Fruit fly (Drosophila melanogaster) whole organism, embryonic: ENCODE results near the gene CG10508.

Experiments
- Ada2b ChIP-seq: fragments of 200-800 bp; sonication (Bioruptor generic); IDR thresholded peaks from 2 replicates; pipeline ENCODE4 v1.3.6; 2022; ENCODE audit warnings: missing biosample characterization, missing genetic modification characterization
- Bteb2 ChIP-seq: fragments of 200-800 bp; sonication (Bioruptor generic); optimal IDR thresholded peaks from 2 replicates; lab custom pipeline; 2016; ENCODE audit warnings: missing biosample characterization, missing genetic modification characterization
- C15 ChIP-seq: fragments of 200-800 bp; sonication (Bioruptor generic); IDR thresholded peaks from 3 replicates; pipeline ENCODE4 v1.3.6; 2022; ENCODE audit warnings: missing biosample characterization, missing genetic modification characterization
- CG10462 ChIP-seq: fragments of 200-800 bp; sonication (Bioruptor generic); optimal IDR thresholded peaks from 2 replicates; lab custom pipeline; 2016; ENCODE audit warnings: missing biosample characterization, missing genetic modification characterization
- CG10543 ChIP-seq: fragments of 200-800 bp; sonication (Bioruptor generic); optimal IDR thresholded peaks from 3 replicates; lab custom pipeline; 2017; ENCODE audit warnings: missing biosample characterization, mild to moderate bottlenecking, missing genetic modification characterization, moderate library complexity
- CG11085 ChIP-seq: fragments of 200-800 bp; sonication (Bioruptor generic); IDR thresholded peaks from 2 replicates; pipeline ENCODE4 v1.3.6; 2022; ENCODE audit warnings: missing biosample characterization, missing genetic modification characterization
- CG11093 ChIP-seq: fragments of 200-800 bp; sonication (Bioruptor generic); IDR thresholded peaks from 3 replicates; pipeline ENCODE4 v1.3.6; 2022; ENCODE audit warnings: missing biosample characterization, missing genetic modification characterization
- CG13296 ChIP-seq: fragments of 200-800 bp; sonication (Bioruptor generic); optimal IDR thresholded peaks from 3 replicates; lab custom pipeline; 2018; ENCODE audit warnings: missing biosample characterization, mild to moderate bottlenecking, missing genetic modification characterization
- CG1602 ChIP-seq: fragments of 200-800 bp; sonication (Bioruptor generic); optimal IDR thresholded peaks from 3 replicates; lab custom pipeline; 2016; ENCODE audit warnings: missing biosample characterization, missing genetic modification characterization
- CG1603 ChIP-seq: fragments of 200-800 bp; sonication (Bioruptor generic); optimal IDR thresholded peaks from 2 replicates; lab custom pipeline; 2019; ENCODE audit warnings: missing biosample characterization, mild to moderate bottlenecking, missing genetic modification characterization, moderate library complexity
- CG2129 ChIP-seq: fragments of 200-800 bp; sonication (Bioruptor generic); IDR thresholded peaks from 2 replicates; pipeline ENCODE4 v1.3.6; 2022; ENCODE audit warnings: missing biosample characterization, missing genetic modification characterization; ENCODE audit not compliant: partially characterized antibody
- CG34224 ChIP-seq: fragments of 200-800 bp; sonication (Bioruptor generic); IDR thresholded peaks from 3 replicates; pipeline ENCODE4 v1.3.6; 2022; ENCODE audit warnings: missing biosample characterization, missing genetic modification characterization; ENCODE audit not compliant: partially characterized antibody
- CG34376 ChIP-seq: fragments of 200-800 bp; sonication (Bioruptor generic); optimal IDR thresholded peaks from 2 replicates; lab custom pipeline; 2018; ENCODE audit warnings: missing biosample characterization, mild to moderate bottlenecking, missing genetic modification characterization
- CG3847 ChIP-seq: fragments of 200-800 bp; sonication (Bioruptor generic); IDR thresholded peaks from 2 replicates; pipeline ENCODE4 v1.3.6; 2022; ENCODE audit warnings: missing biosample characterization, missing genetic modification characterization
- CG7271 ChIP-seq: fragments of 200-800 bp; sonication (Bioruptor generic); optimal IDR thresholded peaks from 2 replicates; lab custom pipeline; 2018; ENCODE audit warnings: missing biosample characterization, mild to moderate bottlenecking, missing genetic modification characterization, moderate library complexity
- CG7357 ChIP-seq: fragments of 200-800 bp; sonication (Bioruptor generic); IDR thresholded peaks from 3 replicates; pipeline ENCODE4 v1.3.6; 2022; ENCODE audit warnings: missing biosample characterization, missing genetic modification characterization
- CG7839 ChIP-seq: fragments of 200-800 bp; sonication (Bioruptor generic); optimal IDR thresholded peaks from 3 replicates; lab custom pipeline; 2018; ENCODE audit warnings: missing biosample characterization, mild to moderate bottlenecking, missing genetic modification characterization, moderate library complexity
- CG7928 ChIP-seq: fragments of 200-800 bp; sonication (Bioruptor generic); optimal IDR thresholded peaks from 2 replicates; lab custom pipeline; 2017; ENCODE audit warnings: missing biosample characterization, mild to moderate bottlenecking, missing genetic modification characterization
- CG8359 ChIP-seq: fragments of 200-800 bp; sonication (Bioruptor generic); optimal IDR thresholded peaks from 2 replicates; lab custom pipeline; 2017; ENCODE audit warnings: missing biosample characterization, mild to moderate bottlenecking, missing genetic modification characterization, borderline replicate concordance
- CG8924 ChIP-seq: fragments of 200-800 bp; optimal IDR thresholded peaks from 3 replicates; lab custom pipeline; 2019; ENCODE audit warnings: missing biosample characterization, mild to moderate bottlenecking, missing genetic modification characterization, moderate library complexity
- CG9817 ChIP-seq: fragments of 200-800 bp; sonication (Bioruptor generic); optimal IDR thresholded peaks from 2 replicates; lab custom pipeline; 2018; ENCODE audit warnings: missing biosample characterization, mild to moderate bottlenecking, missing genetic modification characterization, moderate library complexity
- Dad ChIP-seq: fragments of 200-800 bp; sonication (Bioruptor generic); optimal IDR thresholded peaks from 3 replicates; lab custom pipeline; 2016; ENCODE audit warnings: missing biosample characterization, missing genetic modification characterization
- Drgx ChIP-seq: fragments of 200-800 bp; sonication (Bioruptor generic); IDR thresholded peaks from 2 replicates; pipeline ENCODE4 v1.3.6; 2022; ENCODE audit warnings: missing biosample characterization, missing genetic modification characterization
- Hmr ChIP-seq: fragments of 200-800 bp; sonication (Bioruptor generic); optimal IDR thresholded peaks from 3 replicates; lab custom pipeline; 2017; ENCODE audit warnings: mild to moderate bottlenecking, missing biosample characterization, missing genetic modification reagents, missing genetic modification characterization
- MESR4 ChIP-seq: fragments of 200-800 bp; sonication (Bioruptor generic); optimal IDR thresholded peaks from 2 replicates; lab custom pipeline; 2018; ENCODE audit warnings: missing biosample characterization, mild to moderate bottlenecking, missing genetic modification characterization, moderate library complexity
- MTF-1 ChIP-seq: fragments of 200-800 bp; sonication (Bioruptor generic); optimal IDR thresholded peaks from 2 replicates; lab custom pipeline; 2018; ENCODE audit warnings: missing biosample characterization, mild to moderate bottlenecking, missing genetic modification characterization, borderline replicate concordance
- Mes4 ChIP-seq: fragments of 200-800 bp; sonication (Bioruptor generic); optimal IDR thresholded peaks from 2 replicates; lab custom pipeline; 2016; ENCODE audit warnings: missing biosample characterization, missing genetic modification characterization
- NFAT ChIP-seq: fragments of 200-800 bp; sonication (Bioruptor generic); IDR thresholded peaks from 2 replicates; pipeline ENCODE4 v1.3.6; 2022; ENCODE audit warnings: missing biosample characterization, missing genetic modification characterization
- Rfx ChIP-seq: fragments of 200-800 bp; sonication (Bioruptor generic); IDR thresholded peaks from 2 replicates; pipeline ENCODE4 v1.3.6; 2022; ENCODE audit warnings: missing biosample characterization, missing genetic modification characterization
- Six4 ChIP-seq: fragments of 200-800 bp; sonication (Bioruptor generic); optimal IDR thresholded peaks from 2 replicates; lab custom pipeline; 2016; ENCODE audit warnings: missing biosample characterization, missing genetic modification characterization
- Tbp ChIP-seq: fragments of >200 bp; optimal IDR thresholded peaks from 2 replicates; lab custom pipeline; 2018; ENCODE audit warnings: missing biosample characterization, missing genetic modification characterization
- Xrp1 ChIP-seq: fragments of 200-800 bp; sonication (Bioruptor generic); IDR thresholded peaks from 2 replicates; pipeline ENCODE4 v1.3.6; 2022; ENCODE audit warnings: missing biosample characterization, missing genetic modification characterization
- az2 ChIP-seq: fragments of 200-800 bp; sonication (Bioruptor generic); optimal IDR thresholded peaks from 3 replicates; lab custom pipeline; 2016; ENCODE audit warnings: missing biosample characterization, missing genetic modification characterization
- bab2 ChIP-seq: fragments of 200-800 bp; sonication (Bioruptor generic); optimal IDR thresholded peaks from 2 replicates; lab custom pipeline; 2016; ENCODE audit warnings: missing biosample characterization, missing genetic modification characterization
- cas ChIP-seq: fragments of 200-800 bp; sonication (Bioruptor generic); IDR thresholded peaks from 2 replicates; pipeline ENCODE4 v1.3.6; 2022; ENCODE audit warnings: missing biosample characterization, missing genetic modification characterization
- chinmo ChIP-seq: fragments of 200-800 bp; sonication (Bioruptor generic); IDR thresholded peaks from 4 replicates; pipeline ENCODE4 v1.3.6; 2022; ENCODE audit warnings: missing biosample characterization, missing genetic modification characterization; ENCODE audit not compliant: partially characterized antibody
- croc ChIP-seq: fragments of 200-800 bp; sonication (Bioruptor generic); conservative IDR thresholded peaks from 3 replicates; pipeline ENCODE4 v1.3.6; 2022; ENCODE audit warnings: missing biosample characterization, missing genetic modification characterization
- dmrt99B ChIP-seq: fragments of 200-800 bp; sonication (Bioruptor generic); optimal IDR thresholded peaks from 2 replicates; lab custom pipeline; 2018; ENCODE audit warnings: missing biosample characterization, mild to moderate bottlenecking, missing genetic modification characterization, moderate library complexity
- gfzf ChIP-seq: fragments of 200-800 bp; sonication (Bioruptor generic); optimal IDR thresholded peaks from 2 replicates; lab custom pipeline; 2016; ENCODE audit warnings: missing biosample characterization, mild to moderate bottlenecking, missing genetic modification characterization, moderate library complexity
- kah ChIP-seq: fragments of 200-800 bp; sonication (Bioruptor generic); optimal IDR thresholded peaks from 2 replicates; lab custom pipeline; 2018; ENCODE audit warnings: missing biosample characterization, mild to moderate bottlenecking, missing genetic modification characterization
- nmo ChIP-seq: fragments of 200-800 bp; sonication (Bioruptor generic); optimal IDR thresholded peaks from 2 replicates; lab custom pipeline; 2018; ENCODE audit warnings: missing biosample characterization, mild to moderate bottlenecking, missing genetic modification characterization, moderate library complexity
- nom ChIP-seq: fragments of 200-800 bp; sonication (Bioruptor generic); optimal IDR thresholded peaks from 2 replicates; lab custom pipeline; 2017; ENCODE audit warnings: missing biosample characterization, missing genetic modification characterization, mild to moderate bottlenecking, moderate library complexity, missing genetic modification reagents
- odd ChIP-seq: fragments of 200-800 bp; sonication (Bioruptor generic); optimal IDR thresholded peaks from 2 replicates; lab custom pipeline; 2017; ENCODE audit warnings: missing biosample characterization, mild to moderate bottlenecking, missing genetic modification characterization
- repo ChIP-seq: fragments of 200-800 bp; sonication (Bioruptor generic); optimal IDR thresholded peaks from 2 replicates; lab custom pipeline; 2016; ENCODE audit warnings: missing biosample characterization, missing genetic modification characterization
- rib ChIP-seq: fragments of 200-800 bp; sonication (Bioruptor generic); IDR thresholded peaks from 2 replicates; pipeline ENCODE4 v1.3.6; 2022; ENCODE audit warnings: missing biosample characterization, missing genetic modification characterization
- run ChIP-seq: fragments of 200-800 bp; sonication (Bioruptor generic); optimal IDR thresholded peaks from 3 replicates; lab custom pipeline; 2018; ENCODE audit warnings: missing biosample characterization, mild to moderate bottlenecking, missing genetic modification characterization
- scrt ChIP-seq: fragments of 200-800 bp; sonication (Bioruptor generic); optimal IDR thresholded peaks from 2 replicates; lab custom pipeline; 2018; ENCODE audit warnings: missing biosample characterization, mild to moderate bottlenecking, missing genetic modification characterization, moderate library complexity
- sd ChIP-seq: fragments of 200-800 bp; sonication (Bioruptor generic); optimal IDR thresholded peaks from 3 replicates; lab custom pipeline; 2018; ENCODE audit warnings: missing biosample characterization, mild to moderate bottlenecking, missing genetic modification characterization, moderate library complexity
- sqz ChIP-seq: fragments of 200-800 bp; sonication (Bioruptor generic); optimal IDR thresholded peaks from 3 replicates; lab custom pipeline; 2018; ENCODE audit warnings: missing biosample characterization, mild to moderate bottlenecking, missing genetic modification characterization

The CG10508 gene

DNA sequence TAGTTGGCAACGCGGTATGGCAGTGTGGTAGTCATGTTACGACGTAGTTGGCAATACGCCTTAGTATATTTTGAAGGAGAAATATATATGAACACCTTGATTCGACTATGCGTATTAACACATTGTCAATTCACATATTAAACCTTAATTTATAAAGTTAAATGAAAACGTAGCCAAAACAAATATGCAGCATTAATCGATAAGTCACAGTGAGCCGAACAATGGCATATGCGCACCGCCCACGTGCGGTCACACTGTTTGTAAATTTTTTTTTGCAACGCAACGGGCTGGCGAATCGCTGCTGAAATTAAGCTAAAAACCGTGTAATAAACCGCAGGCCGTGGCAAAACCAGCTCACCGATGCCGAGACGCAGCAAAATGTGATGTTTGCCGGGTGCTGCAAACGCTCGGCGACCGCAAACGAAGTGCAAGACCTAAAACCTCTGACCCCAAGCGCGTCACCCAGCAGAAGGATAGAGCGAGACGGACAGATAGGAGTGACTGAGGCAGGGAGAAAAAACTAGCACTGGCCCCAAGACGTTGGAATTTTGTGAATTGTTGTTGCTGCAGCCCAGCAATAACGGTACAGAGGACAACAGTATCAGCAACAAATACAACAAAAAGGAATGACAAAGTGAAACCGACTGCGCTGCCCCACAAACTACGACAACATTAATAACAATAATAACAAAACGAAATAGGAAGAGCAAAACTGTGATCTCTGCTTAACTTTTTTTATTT is 34.3 kb upstream of the CG10508 start (continued):
- TF ChIP-seq bab2 (GFP tag; lab: Kevin White, UChicago) (no peak), MTF-1 (GFP tag; lab: Kevin White, UChicago) (no peak), CG7357 (GFP tag; lab: Robert Waterston, UW) (no peak), Drgx (GFP tag; lab: Robert Waterston, UW) (no peak), CG9817 (tag; lab: Kevin White, UChicago) (no peak), cas (no peak), CG1603 (peak; percentile 81), Bteb2 (GFP tag; lab: Kevin White, UChicago) (no peak), chinmo (GFP tag; lab: Robert Waterston, UW) (no peak), CG13296 (no peak), dmrt99B (no peak), Tbp (no peak), C15 (GFP tag; lab: Robert Waterston, UW) (no peak), CG7271 (tag; lab: Kevin White, UChicago) (peak; percentile 68), CG34376 (GFP tag; lab: Kevin White, UChicago) (no peak), kah (GFP tag; lab: Kevin White, UChicago) (no peak), sd (tag; lab: Kevin White, UChicago) (peak; percentile 85), CG8359 (GFP tag; lab: Kevin White, UChicago) (no peak), croc (GFP tag; lab: Robert Waterston, UW) (no peak), CG8924 (tag; lab: Kevin White, UChicago) (peak; percentile 13), CG7839 (no peak), Ada2b (GFP tag; lab: Robert Waterston, UW) (no peak), Mes4 (GFP tag; lab: Kevin White, UChicago) (no peak), MESR4 (GFP tag; lab: Kevin White, UChicago) (peak; percentile 91), CG7928 (GFP tag; lab: Kevin White, UChicago) (peak; percentile 10), gfzf (GFP tag; lab: Kevin White, UChicago) (peak; percentile 93), scrt (no peak), CG11085 (no peak), rib (GFP tag; lab: Robert Waterston, UW) (peak; percentile 67; the same call in 1 of the 2 replicates), CG10543 (no peak), odd (GFP tag; lab: Kevin White, UChicago) (no peak), NFAT (GFP tag; lab: Robert Waterston, UW) (no peak), CG11093 (no peak), CG1602 (GFP tag; lab: Kevin White, UChicago) (no peak), nom (peak; percentile 11), repo (GFP tag; lab: Kevin White, UChicago) (no peak), run (no peak), sqz (GFP tag; lab: Kevin White, UChicago) (peak; percentile 85), az2 (no peak), Dad (GFP tag; lab: Kevin White, UChicago) (no peak), Rfx (GFP tag; lab: Robert Waterston, UW) (0 out of 2 replicates have a peak, but pooled peaks have one; percentile 30), CG3847 (GFP tag; lab: Robert Waterston, UW) (0 out of 2 replicates have a peak, but pooled peaks have one; percentile 26), CG10462 (no peak), Six4 (no peak), CG34224 (GFP tag; lab: Robert Waterston, UW) (0 out of 3 replicates have a peak, but pooled peaks have one; percentile 37), Hmr (GFP tag; lab: Kevin White, UChicago) (peak; percentile 39), nmo (GFP tag; lab: Kevin White, UChicago) (peak; percentile 67), Xrp1 (GFP tag; lab: Robert Waterston, UW) (no peak), CG2129 (GFP tag; lab: Robert Waterston, UW) (peak; percentile 11; the same call in 1 of the 2 replicates)
